Worm (Caenorhabditis elegans): Measurements from ENCODE around the gene Y32H12A.7.

- TF ChIP-seq ces-1 (GFP tag; optimal IDR thresholded peaks at IDR 0.05) (no peak), unc-62 (GFP tag; optimal IDR thresholded peaks at IDR 0.05) (no peak), tlp-1 (tag; optimal IDR thresholded peaks at IDR 0.05) (no peak), sptf-1 (tag; optimal IDR thresholded peaks at IDR 0.05) (no peak)
Observed at ce11 chrIII:5388113-5388512, 2.9 kb upstream of the Y32H12A.7 start.
